Worm (Caenorhabditis elegans) whole organism, L4/young adult: ENCODE measurements around the gene T13H10.2.

Experiments
- W03F9.2 ChIP-seq: fragments of 150-350 bp; optimal IDR thresholded peaks from 2 replicates; lab custom pipeline; 2014; ENCODE audit warnings: missing biosample characterization, missing genetic modification characterization
- dao-5 ChIP-seq: sonication (generic microtip); optimal IDR thresholded peaks from 2 replicates; lab custom pipeline; 2016; ENCODE audit warnings: missing genotype, missing genetic modification characterization, moderate library complexity, missing compliant biosample characterization
- him-1 ChIP-seq: sonication (generic microtip); optimal IDR thresholded peaks from 2 replicates; lab custom pipeline; 2016; ENCODE audit warnings: missing genotype, missing genetic modification reagents, missing genetic modification characterization, missing compliant biosample characterization

DNA sequence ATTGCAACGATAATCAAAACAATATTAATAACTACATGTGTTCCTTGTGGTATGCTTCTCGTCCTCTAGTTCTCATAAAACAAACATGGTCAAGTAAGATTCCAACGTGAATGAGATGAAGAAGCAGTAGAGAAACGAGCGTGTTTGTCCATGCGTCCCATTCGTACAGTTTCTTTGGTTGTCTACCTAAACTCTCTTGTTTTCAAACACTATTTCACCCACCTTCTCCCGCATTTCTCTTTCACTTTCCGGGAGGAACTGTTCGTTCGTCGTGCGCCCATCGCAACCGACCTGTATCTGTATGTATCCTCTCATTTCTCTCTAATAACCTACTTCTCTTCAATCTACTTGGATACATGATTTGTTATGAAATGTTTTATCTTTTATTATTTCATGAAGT is 43.7 kb downstream of the T13H10.2 start:
- TF ChIP-seq him-1 (tag; lab: Kevin White, UChicago): no peak
- no peak for TF ChIP-seq dao-5 (tag; lab: Kevin White, UChicago)
- TF ChIP-seq W03F9.2 (tag; lab: Kevin White, UChicago): no peak
